Worm (Caenorhabditis elegans): ENCODE results near the gene srw-72.

- TF ChIP-seq ceh-28 (tag; optimal IDR thresholded peaks at IDR 0.05): no peak
- no peak for TF ChIP-seq fkh-10 (GFP tag; optimal IDR thresholded peaks at IDR 0.05)
- TF ChIP-seq nhr-237 (tag; optimal IDR thresholded peaks at IDR 0.05): no peak
- TF ChIP-seq unc-39 (tag; optimal IDR thresholded peaks at IDR 0.05): no peak
- TF ChIP-seq elt-1 (tag; optimal IDR thresholded peaks at IDR 0.05): no peak
- no peak for TF ChIP-seq ceh-16 (tag; optimal IDR thresholded peaks at IDR 0.05)
- TF ChIP-seq R02D3.7 (tag; optimal IDR thresholded peaks at IDR 0.05): no peak
- TF ChIP-seq pha-4 (tag; optimal IDR thresholded peaks at IDR 0.05): no peak
- no peak for TF ChIP-seq skn-1 (tag; optimal IDR thresholded peaks at IDR 0.05)
- no peak for TF ChIP-seq mml-1 (tag; optimal IDR thresholded peaks at IDR 0.05)
Measured at ce11 chrV:17500055-17500454, 33.2 kb downstream of the srw-72 start.
